Worm (Caenorhabditis elegans): ENCODE data around the gene Y82E9BR.3.
"Not testable (repeated sequence)": the region's sequence is repeated elsewhere in the genome, so short reads cannot be mapped to it uniquely, and the experiment has no call there.

Y82E9BR.3 gene

DNA sequence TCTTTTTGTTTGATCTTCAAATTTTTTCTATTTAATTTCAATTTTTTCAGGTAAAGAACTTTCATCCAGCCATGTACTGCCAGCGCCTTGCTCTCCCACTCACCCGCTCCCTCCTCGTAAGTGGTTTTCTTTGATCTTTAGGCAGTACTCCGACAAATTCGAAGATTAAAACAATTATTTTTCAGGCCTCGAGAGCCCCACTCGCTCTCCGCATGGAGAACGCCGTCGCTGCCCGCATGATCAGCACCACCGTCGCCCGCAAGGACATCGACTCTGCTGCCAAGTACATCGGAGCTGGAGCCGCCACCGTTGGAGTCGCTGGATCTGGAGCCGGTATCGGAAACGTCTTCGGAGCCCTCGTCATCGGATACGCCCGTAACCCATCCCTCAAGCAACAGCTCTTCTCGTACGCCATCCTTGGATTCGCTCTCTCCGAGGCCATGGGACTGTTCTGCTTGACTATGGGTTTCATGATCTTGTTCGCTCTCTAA lies at the start of gene Y82E9BR.3:
Gene Y82E9BR.3, plus strand, starts transcription at position 51 of the 491 bp plus-strand sequence.
- TF ChIP-seq him-1 (tag; optimal IDR thresholded peaks at IDR 0.05) (no peak), dao-5 (tag; optimal IDR thresholded peaks at IDR 0.05) (no peak), W03F9.2 (tag; optimal IDR thresholded peaks at IDR 0.05) (no peak)

DNA sequence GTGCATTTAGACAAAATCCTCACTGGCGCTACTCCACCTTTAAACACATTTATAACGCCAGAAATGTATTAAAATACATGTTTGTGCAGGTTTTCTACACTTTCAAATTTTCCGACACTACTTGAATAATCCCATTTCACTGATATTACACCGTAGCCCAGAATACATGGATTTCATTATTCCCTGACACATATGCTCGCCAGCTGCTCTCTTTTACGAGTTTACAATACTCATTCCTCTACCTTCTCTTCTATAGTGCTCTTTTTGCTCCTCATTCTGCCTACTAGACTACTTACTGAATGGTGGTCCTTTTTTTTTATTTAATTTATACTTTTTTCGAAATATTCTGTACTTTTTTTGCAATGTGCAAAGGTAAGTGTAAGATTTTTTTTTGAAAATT lies 46.4 kb upstream of the Y82E9BR.3 start:
- TF ChIP-seq W03F9.2 (tag; optimal IDR thresholded peaks at IDR 0.05) (no peak), him-1 (tag; optimal IDR thresholded peaks at IDR 0.05) (no peak), dao-5 (tag; optimal IDR thresholded peaks at IDR 0.05) (no peak)

DNA sequence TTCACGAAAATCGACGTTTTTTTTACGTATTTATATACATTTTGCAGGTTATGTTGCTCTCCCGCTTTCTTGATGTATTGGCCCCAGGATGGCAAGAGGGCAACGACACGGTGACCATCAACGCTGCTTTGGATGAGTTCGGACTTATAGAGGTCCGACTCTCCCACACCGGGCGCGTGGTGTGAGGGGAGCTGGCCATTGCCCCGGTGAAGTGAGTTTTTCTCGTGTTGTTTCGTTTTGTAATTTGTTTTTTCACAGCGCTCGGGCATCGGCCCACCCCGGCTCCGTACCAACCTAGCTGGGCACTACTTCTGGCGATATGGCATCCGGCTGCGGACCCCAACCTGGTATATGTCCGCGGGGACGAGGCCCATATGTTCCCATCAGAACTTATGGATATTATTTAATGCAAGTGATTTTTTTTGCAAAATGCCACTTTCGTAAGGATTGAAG lies 44.6 kb upstream of the Y82E9BR.3 start, which contains the start of gene Y82E9BR.20:
Gene Y82E9BR.20, plus strand, starts transcription at position 51 of the 453 bp plus-strand sequence.
- TF ChIP-seq him-1 (tag; optimal IDR thresholded peaks at IDR 0.05): no peak
- TF ChIP-seq W03F9.2 (tag; optimal IDR thresholded peaks at IDR 0.05): no peak
- TF ChIP-seq dao-5 (tag; optimal IDR thresholded peaks at IDR 0.05): no peak

DNA sequence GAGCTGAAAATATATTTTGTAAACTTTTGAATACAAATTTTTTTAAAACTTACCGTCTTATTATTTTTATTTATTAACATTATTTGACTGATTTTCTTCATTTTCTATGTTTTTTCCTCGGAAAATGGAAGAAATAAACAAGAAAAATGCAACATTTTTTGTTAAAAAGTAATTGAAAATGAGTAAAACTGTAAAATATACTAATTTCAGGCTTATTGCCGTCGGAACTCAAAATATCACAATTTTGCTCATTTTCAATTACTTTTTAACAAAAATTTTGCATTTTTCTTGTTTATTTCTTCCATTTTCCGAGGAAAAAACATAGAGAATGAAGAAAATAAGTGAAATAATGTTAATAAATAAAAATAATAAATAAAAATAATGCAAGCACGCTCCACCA lies 43.5 kb upstream of the Y82E9BR.3 start, which contains the start of gene Y82E9BR.10:
Gene Y82E9BR.10, minus strand, starts transcription at position 101 of the 400 bp plus-strand sequence.
- TF ChIP-seq him-1, dao-5, W03F9.2 (tag; optimal IDR thresholded peaks at IDR 0.05): not testable (repeated sequence)

DNA sequence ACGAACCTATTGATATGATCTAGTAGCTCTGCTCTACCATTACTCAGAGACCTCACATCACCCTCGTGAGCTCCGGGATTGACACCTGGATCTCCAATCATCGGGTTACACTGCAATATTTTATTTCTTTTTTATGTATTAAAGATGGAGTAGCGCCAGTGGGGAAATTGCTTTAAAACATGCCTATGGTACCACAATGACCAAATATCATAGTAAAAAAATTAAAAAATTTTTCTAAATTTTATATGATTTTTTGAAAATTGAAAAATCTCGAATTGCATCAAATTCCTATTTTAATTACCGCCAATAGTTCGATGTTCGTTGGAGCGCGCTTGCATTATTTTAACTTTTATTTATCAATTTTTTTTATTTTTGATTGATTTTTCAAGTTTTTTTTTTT lies 41.1 kb upstream of the Y82E9BR.3 start, which contains the start of gene pals-40:
Gene pals-40, minus strand, starts transcription at position 101 of the 400 bp plus-strand sequence.
- not testable (repeated sequence) for TF ChIP-seq W03F9.2, dao-5, him-1 (tag; optimal IDR thresholded peaks at IDR 0.05)

DNA sequence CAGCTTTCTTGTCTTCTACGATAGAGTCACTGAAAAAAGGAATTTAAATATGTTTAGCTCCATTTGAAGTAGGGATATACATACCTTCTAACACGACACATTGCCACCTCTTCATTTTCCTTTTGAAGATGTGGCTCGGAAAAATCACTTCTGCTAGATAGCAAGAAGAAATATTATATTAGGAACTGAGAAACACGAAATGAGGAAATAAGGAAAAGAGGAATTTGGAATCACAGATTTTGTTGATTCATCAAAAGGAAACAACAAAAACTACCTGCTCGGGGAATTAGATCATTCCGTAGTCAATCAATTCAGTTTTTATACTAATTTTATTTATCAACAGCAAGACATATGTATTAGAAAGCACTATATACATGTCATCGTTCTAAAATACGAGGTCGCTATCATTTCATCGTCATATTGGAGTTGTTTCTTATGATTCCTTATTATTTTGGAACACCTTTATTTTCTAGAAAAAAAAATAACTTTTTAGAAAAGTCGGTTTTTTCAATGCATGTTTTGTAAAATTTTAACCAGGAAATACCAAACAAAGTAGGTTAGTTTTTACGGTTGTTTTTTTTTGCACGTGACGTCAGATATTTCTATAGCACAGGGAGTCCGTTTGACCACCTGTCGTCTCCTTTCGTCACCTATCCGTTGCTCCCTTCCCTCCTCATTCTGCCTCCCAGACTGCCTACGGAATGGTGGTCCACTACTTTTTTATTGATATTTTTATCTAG lies 38.3 kb upstream of the Y82E9BR.3 start, which contains the start of the genes pals-21 and Y82E9BR.6:
Gene pals-21, minus strand, starts transcription at position 101 of the 740 bp plus-strand sequence.
Gene Y82E9BR.6, plus strand, starts transcription at position 690 of the 740 bp plus-strand sequence.
- TF ChIP-seq him-1 (tag; optimal IDR thresholded peaks at IDR 0.05) (no peak), W03F9.2 (tag; optimal IDR thresholded peaks at IDR 0.05) (no peak), dao-5 (tag; optimal IDR thresholded peaks at IDR 0.05) (no peak)

DNA sequence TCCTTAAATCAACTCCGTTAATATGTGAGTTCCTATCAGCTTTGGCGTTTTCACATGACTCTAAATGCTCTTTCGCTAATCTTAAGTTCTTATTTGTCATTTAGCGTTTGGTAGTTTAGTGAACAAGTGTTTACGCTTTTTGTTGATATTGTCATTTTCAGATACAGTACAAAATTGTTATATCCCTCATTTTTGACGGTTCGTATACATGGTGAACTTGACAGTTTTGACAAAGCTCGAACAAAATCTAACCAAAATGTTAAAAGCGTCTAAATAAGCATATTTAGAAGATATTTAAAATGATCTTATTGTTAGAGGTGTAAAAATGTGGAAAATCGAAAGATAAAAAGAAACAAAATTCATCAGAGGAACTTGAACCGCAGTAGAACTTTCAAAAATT lies 35.5 kb upstream of the Y82E9BR.3 start:
- TF ChIP-seq W03F9.2 (tag; optimal IDR thresholded peaks at IDR 0.05) (no peak), dao-5 (tag; optimal IDR thresholded peaks at IDR 0.05) (no peak), him-1 (tag; optimal IDR thresholded peaks at IDR 0.05) (no peak)

DNA sequence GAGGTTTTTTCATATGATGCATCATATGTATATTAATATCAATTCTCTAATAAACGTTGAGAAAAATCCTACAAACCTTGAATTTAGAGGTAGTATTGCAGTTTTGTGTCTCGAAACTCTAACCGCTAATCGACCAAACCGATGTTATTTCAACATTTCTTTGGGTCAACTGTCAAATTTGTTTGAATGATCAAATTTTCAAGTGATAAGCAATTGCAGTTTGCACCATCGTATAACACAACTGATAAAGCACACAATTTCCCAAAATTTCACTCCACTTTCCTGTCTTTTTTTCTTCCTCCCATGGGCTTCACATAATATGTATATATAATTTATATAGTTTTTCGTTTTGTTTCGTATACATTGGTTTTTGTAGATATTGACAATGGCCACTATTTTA lies 34.9 kb upstream of the Y82E9BR.3 start, which contains the start of the genes fbxa-138 and Y82E9BR.5:
Gene fbxa-138, minus strand, starts transcription at position 161 of the 400 bp plus-strand sequence.
Gene Y82E9BR.5, plus strand, starts transcription at position 279 of the 400 bp plus-strand sequence.
- no peak for TF ChIP-seq dao-5 (tag; optimal IDR thresholded peaks at IDR 0.05)
- TF ChIP-seq W03F9.2 (tag; optimal IDR thresholded peaks at IDR 0.05): no peak
- no peak for TF ChIP-seq him-1 (tag; optimal IDR thresholded peaks at IDR 0.05)

DNA sequence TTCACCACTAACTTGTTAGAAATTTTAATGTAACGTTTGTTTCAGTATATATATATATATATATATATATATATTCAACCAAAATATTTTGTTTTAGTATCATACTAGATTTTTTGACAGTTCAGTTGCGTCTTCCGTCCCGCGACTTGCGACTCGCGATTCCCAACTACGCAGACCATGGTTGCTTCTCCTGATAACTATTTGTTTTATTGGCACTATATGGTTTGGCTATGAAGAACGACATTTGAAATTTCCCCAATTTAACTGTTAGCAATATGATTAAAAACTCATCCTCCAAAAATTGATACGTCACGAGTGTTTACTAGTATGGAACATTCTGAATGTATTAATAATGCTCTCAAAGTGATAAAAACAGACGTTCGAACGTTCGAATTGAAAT lies 34.3 kb upstream of the Y82E9BR.3 start:
- TF ChIP-seq W03F9.2 (tag; optimal IDR thresholded peaks at IDR 0.05) (no peak), him-1 (tag; optimal IDR thresholded peaks at IDR 0.05) (no peak), dao-5 (tag; optimal IDR thresholded peaks at IDR 0.05) (no peak)

DNA sequence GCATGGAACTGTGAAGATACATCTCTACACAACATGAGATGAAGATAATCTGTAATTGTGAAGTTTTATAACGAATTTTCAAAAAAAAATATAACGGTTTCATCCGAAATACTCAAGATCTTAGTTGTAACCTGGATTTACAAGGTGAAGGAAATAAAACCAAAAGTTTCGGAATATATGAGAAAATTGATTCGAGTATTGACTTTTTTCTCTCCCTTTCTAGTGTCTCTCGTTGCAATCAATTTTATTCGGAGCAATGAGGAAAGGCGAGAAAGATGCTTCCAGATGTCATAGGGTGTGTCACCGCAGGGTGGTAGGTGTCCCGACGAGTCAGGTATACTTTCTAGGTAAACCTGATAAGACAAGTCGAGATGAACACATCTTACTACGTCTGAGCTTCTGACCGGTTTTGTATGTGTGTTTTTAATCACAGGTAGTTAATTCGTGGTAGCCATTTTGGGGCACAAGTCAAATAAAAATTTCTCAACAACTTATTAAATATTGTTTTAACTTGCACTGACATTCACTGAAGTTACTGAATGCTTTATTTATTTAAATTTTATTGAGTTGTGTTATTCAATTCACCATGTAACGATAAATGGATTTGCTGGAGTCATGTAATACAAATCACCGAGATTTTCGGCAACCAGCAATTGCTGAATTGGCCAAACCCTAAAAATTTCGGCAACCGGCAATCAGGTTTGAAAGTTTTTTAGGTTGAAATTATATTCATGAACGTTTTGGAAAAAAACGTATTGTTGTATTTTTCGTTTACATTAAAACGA lies 30.5 kb upstream of the Y82E9BR.3 start, which contains the start of gene pals-20:
Gene pals-20, minus strand, starts transcription at position 51 of the 785 bp plus-strand sequence.
- TF ChIP-seq him-1 (tag; optimal IDR thresholded peaks at IDR 0.05): no peak
- TF ChIP-seq W03F9.2 (tag; optimal IDR thresholded peaks at IDR 0.05): no peak
- no peak for TF ChIP-seq dao-5 (tag; optimal IDR thresholded peaks at IDR 0.05)

DNA sequence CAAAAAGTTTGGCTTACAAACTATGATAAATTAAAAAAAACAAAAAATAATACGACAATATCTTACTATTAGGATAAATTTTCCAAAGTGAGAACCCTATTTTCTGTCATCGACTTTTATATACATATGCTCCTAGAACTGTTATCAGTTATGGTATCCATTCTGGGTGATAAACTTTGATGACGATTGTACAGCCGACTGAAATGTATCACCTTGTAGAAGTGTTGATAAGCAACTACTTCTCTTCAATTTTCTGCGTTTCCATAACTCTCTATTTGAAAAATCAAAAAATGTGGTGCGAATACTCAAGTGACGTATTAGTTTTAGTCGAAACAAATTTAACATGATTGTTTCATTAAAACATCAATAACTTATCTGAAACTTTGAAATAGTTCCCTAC lies 29.0 kb upstream of the Y82E9BR.3 start:
- TF ChIP-seq W03F9.2 (tag; optimal IDR thresholded peaks at IDR 0.05) (no peak), him-1 (tag; optimal IDR thresholded peaks at IDR 0.05) (no peak), dao-5 (tag; optimal IDR thresholded peaks at IDR 0.05) (no peak)

DNA sequence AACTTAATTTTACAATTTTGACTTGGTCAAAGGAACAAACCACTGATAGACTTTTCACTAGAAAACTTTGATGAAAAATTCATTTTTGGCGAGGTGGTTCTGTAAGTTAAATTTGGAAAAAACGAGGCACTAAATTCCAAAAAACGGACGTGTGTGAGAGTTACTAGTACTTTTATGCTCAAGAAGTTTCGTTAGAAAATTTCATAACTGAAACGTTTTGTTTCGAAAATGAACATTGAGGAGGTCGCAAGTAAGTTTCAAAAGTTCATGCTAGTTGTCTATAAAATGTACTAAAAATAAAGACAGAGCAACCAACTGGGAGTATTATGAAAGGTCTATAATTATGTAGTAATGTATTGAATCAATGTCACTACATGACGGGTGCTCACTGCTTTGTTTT lies 27.2 kb upstream of the Y82E9BR.3 start, which contains the start of gene pals-17:
Gene pals-17, minus strand, starts transcription at position 101 of the 400 bp plus-strand sequence.
- TF ChIP-seq him-1 (tag; optimal IDR thresholded peaks at IDR 0.05) (no peak), W03F9.2 (tag; optimal IDR thresholded peaks at IDR 0.05) (no peak), dao-5 (tag; optimal IDR thresholded peaks at IDR 0.05) (no peak)

DNA sequence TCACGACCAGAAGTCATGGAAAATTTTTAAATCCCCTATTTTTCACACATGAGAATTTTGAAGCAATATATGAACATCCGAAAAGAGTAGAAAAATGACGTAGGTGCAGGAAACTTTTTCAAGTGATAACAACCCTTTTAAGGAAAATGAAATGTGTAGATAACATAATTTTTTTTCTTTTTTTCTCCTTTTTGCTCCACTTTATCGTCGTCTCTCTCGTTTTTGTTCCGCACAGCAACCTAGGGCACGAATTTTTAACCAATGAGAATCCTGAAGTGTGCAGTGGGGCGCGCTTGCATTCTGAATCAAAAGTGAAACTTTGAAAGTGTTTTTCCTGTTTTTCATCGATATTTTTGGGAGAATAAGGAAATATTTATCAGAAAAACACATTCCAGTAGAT lies 26.2 kb upstream of the Y82E9BR.3 start:
- TF ChIP-seq him-1 (tag; optimal IDR thresholded peaks at IDR 0.05): no peak
- no peak for TF ChIP-seq dao-5 (tag; optimal IDR thresholded peaks at IDR 0.05)
- no peak for TF ChIP-seq W03F9.2 (tag; optimal IDR thresholded peaks at IDR 0.05)

Data from whole organism, L4/young adult.